Fruit fly (Drosophila melanogaster): ENCODE results near the gene Ppm1.

DNA sequence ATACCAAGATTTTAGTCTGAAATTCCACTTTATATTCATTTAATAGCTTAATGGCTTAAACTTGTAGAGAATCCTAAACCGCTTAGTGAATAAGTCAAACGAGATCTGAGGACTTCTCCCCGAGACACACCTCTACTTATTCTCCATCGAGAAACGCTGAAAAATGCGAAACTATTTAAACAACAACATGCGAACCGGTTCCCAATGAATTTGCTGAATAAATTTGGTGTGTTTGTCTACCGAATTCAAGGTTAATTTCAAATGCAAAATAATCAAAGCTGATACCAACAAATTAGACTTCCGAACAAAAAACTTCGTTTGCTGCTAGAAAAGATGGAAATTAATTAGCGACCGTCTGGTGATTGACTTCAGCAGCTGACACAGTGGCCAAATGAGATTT, 45.0 kb upstream of the Ppm1 start:
- no peak for TF ChIP-seq lola (GFP tag; optimal IDR thresholded peaks at IDR 0.05)
- TF ChIP-seq Abd-B (GFP tag; optimal IDR thresholded peaks at IDR 0.05) = no peak
- TF ChIP-seq sage (GFP tag; optimal IDR thresholded peaks at IDR 0.05) = no peak
- TF ChIP-seq h (GFP tag; optimal IDR thresholded peaks at IDR 0.05) = no peak
- no peak for TF ChIP-seq Jra (GFP tag; optimal IDR thresholded peaks at IDR 0.05)
- TF ChIP-seq pan (optimal IDR thresholded peaks at IDR 0.05) = no peak

Measured in whole organism, wandering third instar larva.